Fruit fly (Drosophila melanogaster): Measurements from ENCODE around the gene mRpL55.
A peak's percentile ranks its signal among the peaks of the same experiment; 100 is the strongest.

dm6 chr3R:19104123-19104522 lies 9.4 kb upstream of the mRpL55 start:
- TF ChIP-seq N (GFP tag; optimal IDR thresholded peaks at IDR 0.05) (no peak), OdsH (GFP tag; optimal IDR thresholded peaks at IDR 0.05) (no peak), Hr78 (GFP tag; optimal IDR thresholded peaks at IDR 0.05) (no peak), Hnf4 (GFP tag; optimal IDR thresholded peaks at IDR 0.05) (peak; percentile 18), woc (GFP tag; optimal IDR thresholded peaks at IDR 0.05) (no peak), h (GFP tag; optimal IDR thresholded peaks at IDR 0.05) (no peak), usp (GFP tag; optimal IDR thresholded peaks at IDR 0.05) (no peak), dsf (GFP tag; optimal IDR thresholded peaks at IDR 0.05; ENCODE audit: borderline replicate concordance) (no peak), psq (GFP tag; optimal IDR thresholded peaks at IDR 0.05) (no peak), lola (GFP tag; optimal IDR thresholded peaks at IDR 0.05) (no peak), tai (GFP tag; optimal IDR thresholded peaks at IDR 0.05) (no peak), sv (GFP tag; optimal IDR thresholded peaks at IDR 0.05) (no peak), br (GFP tag; optimal IDR thresholded peaks at IDR 0.05) (no peak)
